Worm (Caenorhabditis elegans): ENCODE data around the gene C36E8.4.

- TF ChIP-seq zag-1 (tag; optimal IDR thresholded peaks at IDR 0.05) (no peak), nhr-77 (tag; optimal IDR thresholded peaks at IDR 0.05) (no peak), elt-2 (tag; optimal IDR thresholded peaks at IDR 0.05) (no peak)
Observed at ce11 chrIII:3970395-3970794, 41.7 kb upstream of the C36E8.4 start.
